Worm (Caenorhabditis elegans) whole organism, early embryonic: ENCODE data around the gene F16G10.9.

Experiments
- B0310.2 ChIP-seq: sonication (generic microtip); optimal IDR thresholded peaks from 2 replicates; lab custom pipeline; 2016; ENCODE audit warnings: mild to moderate bottlenecking, missing genetic modification characterization, missing compliant biosample characterization
- F13C5.2 ChIP-seq: sonication (generic microtip); optimal IDR thresholded peaks from 2 replicates; lab custom pipeline; 2017; ENCODE audit warnings: mild to moderate bottlenecking, missing genetic modification characterization, inconsistent platforms, missing compliant biosample characterization
- aly-1 ChIP-seq: sonication (generic microtip); optimal IDR thresholded peaks from 2 replicates; lab custom pipeline; 2016; ENCODE audit warnings: missing genetic modification characterization, missing compliant biosample characterization
- ama-1 ChIP-seq: fragments of 150-350 bp; optimal IDR thresholded peaks from 2 replicates; lab custom pipeline; 2014
- ceh-13 ChIP-seq: fragments of 200-800 bp; sonication (Bioruptor generic); optimal IDR thresholded peaks from 2 replicates; lab custom pipeline; 2018; ENCODE audit warnings: mild to moderate bottlenecking, missing genetic modification characterization, missing compliant biosample characterization
- ceh-36 ChIP-seq: sonication (generic microtip); optimal IDR thresholded peaks from 2 replicates; lab custom pipeline; 2016; ENCODE audit warnings: missing genetic modification characterization, inconsistent platforms, missing compliant biosample characterization
- ets-7 ChIP-seq: sonication (generic microtip); optimal IDR thresholded peaks from 2 replicates; lab custom pipeline; 2016; ENCODE audit warnings: missing genotype, missing genetic modification characterization, missing compliant biosample characterization
- flt-1 ChIP-seq: fragments of 200-800 bp; sonication (Bioruptor generic); IDR thresholded peaks from 2 replicates; pipeline ENCODE4 v1.3.6; 2022; ENCODE audit warnings: missing genetic modification characterization, missing compliant biosample characterization
- hmbx-1 ChIP-seq: sonication (generic microtip); optimal IDR thresholded peaks from 2 replicates; lab custom pipeline; 2016; ENCODE audit warnings: mild to moderate bottlenecking, missing genetic modification characterization, missing compliant biosample characterization
- hmg-4 ChIP-seq: fragments of 200-800 bp; sonication (Bioruptor generic); optimal IDR thresholded peaks from 2 replicates; lab custom pipeline; 2018; ENCODE audit warnings: mild to moderate bottlenecking, missing genetic modification characterization, missing compliant biosample characterization
- hnd-1 ChIP-seq: sonication (generic microtip); optimal IDR thresholded peaks from 2 replicates; lab custom pipeline; 2016; ENCODE audit warnings: missing genetic modification characterization, missing compliant biosample characterization
- pes-1 ChIP-seq: fragments of 200-800 bp; sonication (Bioruptor generic); IDR thresholded peaks from 2 replicates; pipeline ENCODE4 v1.3.6; 2022; ENCODE audit warnings: missing genetic modification reagents, missing genetic modification characterization, missing compliant biosample characterization
- scrt-1 ChIP-seq: fragments of 200-800 bp; sonication (Bioruptor generic); IDR thresholded peaks from 2 replicates; pipeline ENCODE4 v1.3.6; 2022; ENCODE audit warnings: missing genetic modification characterization, missing compliant biosample characterization
- sea-1 ChIP-seq: fragments of 200-800 bp; sonication (Bioruptor generic); conservative IDR thresholded peaks from 2 replicates; pipeline ENCODE4 v1.3.6; 2022; ENCODE audit warnings: missing genetic modification characterization, missing compliant biosample characterization
- tbx-11 ChIP-seq: fragments of 200-800 bp; sonication (Bioruptor generic); IDR thresholded peaks from 2 replicates; pipeline ENCODE4 v1.3.6; 2022; ENCODE audit warnings: missing genetic modification characterization, missing compliant biosample characterization
- tbx-37 ChIP-seq: fragments of 200-800 bp; sonication (Bioruptor generic); conservative IDR thresholded peaks from 2 replicates; pipeline ENCODE4 v1.3.6; 2022; ENCODE audit warnings: missing genetic modification reagents, missing genetic modification characterization, missing compliant biosample characterization
- tra-4 ChIP-seq: sonication (generic microtip); optimal IDR thresholded peaks from 2 replicates; lab custom pipeline; 2017; ENCODE audit warnings: missing genetic modification characterization, missing compliant biosample characterization

F16G10.9 gene

ce11 chrII:2393821-2394220 is 8.4 kb upstream of the F16G10.9 start, which contains the start of gene F16G10.11:
Gene F16G10.11, minus strand, starts transcription at chrII:2393921.
- TF ChIP-seq tra-4 (tag; lab: Kevin White, UChicago) (no peak), ceh-13 (GFP tag; lab: Kevin White, UChicago) (no peak), sea-1 (GFP tag; lab: Robert Waterston, UW) (no peak), scrt-1 (GFP tag; lab: Robert Waterston, UW) (no peak), B0310.2 (tag; lab: Kevin White, UChicago) (no peak), ets-7 (no peak), F13C5.2 (tag; lab: Kevin White, UChicago) (no peak), tbx-37 (GFP tag; lab: Robert Waterston, UW) (no peak), ceh-36 (tag; lab: Kevin White, UChicago) (no peak), flt-1 (no peak), pes-1 (GFP tag; lab: Robert Waterston, UW) (no peak), aly-1 (no peak), hmbx-1 (tag; lab: Kevin White, UChicago) (no peak), hnd-1 (tag; lab: Kevin White, UChicago) (no peak), tbx-11 (no peak)

DNA sequence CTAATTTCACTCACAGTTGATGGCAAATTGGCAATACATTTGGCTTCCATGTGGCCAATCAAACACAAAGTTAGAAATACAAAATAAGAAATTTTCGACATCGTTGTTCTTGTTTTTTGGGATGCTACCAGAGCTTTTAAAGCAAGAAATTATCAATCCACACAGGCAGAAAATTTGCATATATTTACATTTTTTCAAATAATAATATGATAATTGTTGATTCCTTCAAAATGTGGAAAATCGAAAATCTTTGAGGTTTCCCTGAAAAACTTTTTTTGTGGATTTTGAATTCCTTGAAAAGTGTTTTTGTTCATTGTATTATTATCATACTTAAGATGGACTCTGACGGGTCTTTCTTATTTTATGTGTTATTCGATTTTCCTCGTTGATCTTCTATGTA is 5.5 kb upstream of the F16G10.9 start, which contains the start of gene F16G10.10:
F16G10.10 (minus strand) TSS at position 101 of the 400 bp plus-strand sequence.
- no peak for TF ChIP-seq aly-1
- no peak for TF ChIP-seq ets-7
- TF ChIP-seq ceh-13 (GFP tag; lab: Kevin White, UChicago): no peak
- TF ChIP-seq pes-1 (GFP tag; lab: Robert Waterston, UW): no peak
- TF ChIP-seq scrt-1 (GFP tag; lab: Robert Waterston, UW): no peak
- no peak for TF ChIP-seq hnd-1 (tag; lab: Kevin White, UChicago)
- TF ChIP-seq sea-1 (GFP tag; lab: Robert Waterston, UW): no peak
- no peak for TF ChIP-seq tra-4 (tag; lab: Kevin White, UChicago)
- no peak for TF ChIP-seq F13C5.2 (tag; lab: Kevin White, UChicago)
- no peak for TF ChIP-seq hmg-4 (GFP tag; lab: Kevin White, UChicago)

- TF ChIP-seq hmbx-1 (tag; lab: Kevin White, UChicago) (no peak), flt-1 (no peak), scrt-1 (GFP tag; lab: Robert Waterston, UW) (no peak), ets-7 (no peak), ama-1 (no peak), F13C5.2 (tag; lab: Kevin White, UChicago) (no peak)
These were observed 2.1 kb downstream of the F16G10.9 start, which contains the start of gene F16G10.8 for ce11 chrII:2383334-2383733. Gene F16G10.8, minus strand, starts transcription at chrII:2383434.

- TF ChIP-seq tbx-11 (no peak), ets-7 (no peak), hmg-4 (GFP tag; lab: Kevin White, UChicago) (no peak), ceh-36 (tag; lab: Kevin White, UChicago) (no peak), aly-1 (no peak), scrt-1 (GFP tag; lab: Robert Waterston, UW) (no peak), hmbx-1 (tag; lab: Kevin White, UChicago) (no peak), F13C5.2 (tag; lab: Kevin White, UChicago) (no peak)
These were observed 5.2 kb downstream of the F16G10.9 start, which contains the start of gene F16G10.7 for ce11 chrII:2380174-2380573. Gene F16G10.7, minus strand, starts transcription at chrII:2380274.

DNA sequence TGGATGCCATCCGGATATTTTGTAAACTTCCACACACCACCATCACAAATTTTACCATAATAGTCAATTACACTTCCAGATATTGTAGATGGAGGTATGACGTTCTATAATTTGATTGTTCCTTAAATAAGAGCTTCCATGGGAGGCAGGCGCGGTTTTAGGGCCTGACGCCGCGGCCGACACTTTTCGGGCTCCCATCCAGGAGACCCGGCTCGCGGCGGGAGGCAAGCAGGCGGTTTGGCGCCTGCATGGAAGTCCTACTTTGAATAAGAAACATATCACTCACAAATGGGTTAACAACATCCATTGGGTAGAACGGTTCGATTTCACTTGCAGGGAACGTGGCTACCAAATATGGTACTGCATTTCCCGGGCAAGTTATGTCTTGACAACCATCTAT is 5.7 kb downstream of the F16G10.9 start:
- TF ChIP-seq hmg-4 (GFP tag; lab: Kevin White, UChicago) (no peak), ceh-36 (tag; lab: Kevin White, UChicago) (no peak), pes-1 (GFP tag; lab: Robert Waterston, UW) (no peak), ama-1 (no peak), flt-1 (no peak)

DNA sequence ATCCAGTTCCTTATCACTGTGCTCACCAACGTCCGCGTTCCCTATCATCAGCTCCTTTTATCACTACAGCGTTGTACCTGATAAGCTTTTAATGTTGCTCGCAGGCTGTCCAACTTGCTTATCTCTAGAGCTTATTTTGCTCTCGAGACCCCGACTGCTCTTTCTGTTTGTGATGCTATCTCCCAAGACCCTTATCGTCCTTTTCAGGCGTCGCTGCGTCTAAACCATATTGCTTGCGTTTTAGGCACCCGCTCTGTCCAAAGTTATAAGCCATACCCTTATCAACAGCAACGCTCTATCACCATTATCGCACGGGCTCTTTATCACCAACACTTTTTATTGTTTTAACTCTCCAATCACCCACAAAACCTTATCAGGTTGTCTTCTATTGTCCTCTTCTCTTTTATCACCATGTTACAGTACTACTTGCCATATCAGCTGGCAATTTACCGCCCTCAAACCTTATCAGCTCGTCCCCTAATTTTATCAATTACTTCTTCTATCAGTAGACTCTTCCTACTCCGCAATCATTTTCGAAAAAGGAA is 6.9 kb downstream of the F16G10.9 start:
- TF ChIP-seq ceh-13 (GFP tag; lab: Kevin White, UChicago) (no peak), B0310.2 (tag; lab: Kevin White, UChicago) (peak; percentile 43)

DNA sequence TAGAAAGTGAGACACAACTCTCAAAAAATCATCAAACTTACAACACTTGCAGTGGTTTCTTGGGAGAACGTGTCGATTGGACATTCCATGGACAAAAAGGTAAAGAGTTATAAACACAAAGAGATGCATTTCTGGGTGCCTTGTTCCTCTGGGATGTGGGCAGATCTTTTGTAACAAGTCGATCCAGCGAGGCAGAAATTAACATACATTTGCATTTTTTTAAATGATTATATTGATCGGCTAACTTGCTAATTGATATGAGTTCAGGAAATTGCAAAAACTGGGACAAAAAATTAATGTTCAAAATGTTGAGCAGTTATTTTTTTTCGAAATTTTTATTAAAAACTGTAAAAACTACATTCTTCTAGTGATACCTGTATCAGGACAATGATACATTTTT is 7.6 kb downstream of the F16G10.9 start, which contains the start of gene F16G10.6:
F16G10.6 (minus strand) TSS at position 101 of the 400 bp plus-strand sequence.
- TF ChIP-seq aly-1: no peak
- no peak for TF ChIP-seq flt-1
- TF ChIP-seq ets-7: no peak
- no peak for TF ChIP-seq tbx-37 (GFP tag; lab: Robert Waterston, UW)
- TF ChIP-seq hmg-4 (GFP tag; lab: Kevin White, UChicago): no peak
- TF ChIP-seq F13C5.2 (tag; lab: Kevin White, UChicago): no peak
- no peak for TF ChIP-seq scrt-1 (GFP tag; lab: Robert Waterston, UW)
- no peak for TF ChIP-seq ceh-36 (tag; lab: Kevin White, UChicago)
- no peak for TF ChIP-seq sea-1 (GFP tag; lab: Robert Waterston, UW)
- TF ChIP-seq ceh-13 (GFP tag; lab: Kevin White, UChicago): no peak
- TF ChIP-seq hnd-1 (tag; lab: Kevin White, UChicago): no peak
- TF ChIP-seq hmbx-1 (tag; lab: Kevin White, UChicago): no peak
- no peak for TF ChIP-seq B0310.2 (tag; lab: Kevin White, UChicago)
- no peak for TF ChIP-seq tbx-11
- no peak for TF ChIP-seq tra-4 (tag; lab: Kevin White, UChicago)

- TF ChIP-seq hmbx-1 (tag; lab: Kevin White, UChicago): no peak
- TF ChIP-seq F13C5.2 (tag; lab: Kevin White, UChicago): no peak
- no peak for TF ChIP-seq hmg-4 (GFP tag; lab: Kevin White, UChicago)
- TF ChIP-seq flt-1: no peak
- TF ChIP-seq ceh-13 (GFP tag; lab: Kevin White, UChicago): no peak
- no peak for TF ChIP-seq aly-1
- TF ChIP-seq sea-1 (GFP tag; lab: Robert Waterston, UW): no peak
- no peak for TF ChIP-seq B0310.2 (tag; lab: Kevin White, UChicago)
- no peak for TF ChIP-seq ama-1
- TF ChIP-seq tbx-37 (GFP tag; lab: Robert Waterston, UW): no peak
- TF ChIP-seq ceh-36 (tag; lab: Kevin White, UChicago): no peak
- TF ChIP-seq ets-7: no peak
- TF ChIP-seq tbx-11: no peak
- TF ChIP-seq pes-1 (GFP tag; lab: Robert Waterston, UW): no peak
- TF ChIP-seq tra-4 (tag; lab: Kevin White, UChicago): no peak
These were observed 10.4 kb downstream of the F16G10.9 start, which contains the start of gene F16G10.2 for ce11 chrII:2374973-2375372. Gene F16G10.2, plus strand, starts transcription at chrII:2375273.
